Fruit fly (Drosophila melanogaster) whole organism, adult: ENCODE data around the gene CG12499.

Source experiments
- CG11617 ChIP-seq: fragments of 200-800 bp; sonication (Bioruptor generic); optimal IDR thresholded peaks from 2 replicates; lab custom pipeline; 2017; ENCODE audit warnings: mild to moderate bottlenecking, missing biosample characterization, missing genetic modification reagents, missing genetic modification characterization
- CG12768 ChIP-seq: fragments of 200-800 bp; sonication (Bioruptor generic); optimal IDR thresholded peaks from 2 replicates; lab custom pipeline; 2017; ENCODE audit warnings: missing biosample characterization, missing genetic modification characterization, mild to moderate bottlenecking, moderate library complexity, missing genetic modification reagents
- CG14711 ChIP-seq: fragments of 200-800 bp; sonication (Bioruptor generic); optimal IDR thresholded peaks from 2 replicates; lab custom pipeline; 2018; ENCODE audit warnings: missing biosample characterization, mild to moderate bottlenecking, missing genetic modification characterization, moderate library complexity
- CG1620 ChIP-seq: fragments of 200-800 bp; sonication (Bioruptor generic); optimal IDR thresholded peaks from 2 replicates; lab custom pipeline; 2016; ENCODE audit warnings: missing biosample characterization, missing genetic modification characterization
- CG33017 ChIP-seq: fragments of 200-800 bp; sonication (Bioruptor generic); optimal IDR thresholded peaks from 2 replicates; lab custom pipeline; 2018; ENCODE audit warnings: missing biosample characterization, mild to moderate bottlenecking, missing genetic modification characterization, moderate library complexity
- CG5204 ChIP-seq: fragments of 200-800 bp; sonication (Bioruptor generic); optimal IDR thresholded peaks from 2 replicates; lab custom pipeline; 2016; ENCODE audit warnings: missing biosample characterization, missing genetic modification characterization
- CG7045 ChIP-seq: fragments of 200-800 bp; sonication (Bioruptor generic); optimal IDR thresholded peaks from 2 replicates; lab custom pipeline; 2017; ENCODE audit warnings: missing biosample characterization, mild to moderate bottlenecking, missing genetic modification characterization
- CG7101 ChIP-seq: fragments of 200-800 bp; sonication (Bioruptor generic); optimal IDR thresholded peaks from 2 replicates; lab custom pipeline; 2018; ENCODE audit warnings: missing biosample characterization, mild to moderate bottlenecking, missing genetic modification characterization, moderate library complexity
- Clk ChIP-seq: fragments of 200-800 bp; sonication (Bioruptor generic); optimal IDR thresholded peaks from 2 replicates; lab custom pipeline; 2017; ENCODE audit warnings: missing biosample characterization, missing genetic modification characterization
- Crg-1 ChIP-seq: fragments of 200-800 bp; sonication (Bioruptor generic); optimal IDR thresholded peaks from 2 replicates; lab custom pipeline; 2016; ENCODE audit warnings: missing biosample characterization, missing genetic modification characterization
- Hr96 ChIP-seq: fragments of 200-800 bp; sonication (Bioruptor generic); optimal IDR thresholded peaks from 2 replicates; lab custom pipeline; 2016; ENCODE audit warnings: missing biosample characterization, missing genetic modification characterization
- Mnt ChIP-seq: fragments of 200-800 bp; sonication (Bioruptor generic); optimal IDR thresholded peaks from 2 replicates; lab custom pipeline; 2016; ENCODE audit warnings: missing biosample characterization, mild to moderate bottlenecking, missing genetic modification characterization
- bab1 ChIP-seq: fragments of 200-800 bp; sonication (Bioruptor generic); optimal IDR thresholded peaks from 3 replicates; lab custom pipeline; 2019; ENCODE audit warnings: missing biosample characterization, mild to moderate bottlenecking, missing genetic modification characterization, moderate library complexity
- cic ChIP-seq: fragments of 200-800 bp; sonication (Bioruptor generic); optimal IDR thresholded peaks from 2 replicates; lab custom pipeline; 2017; ENCODE audit warnings: missing biosample characterization, mild to moderate bottlenecking, missing genetic modification characterization, moderate library complexity
- cnc ChIP-seq, 2 experiments: fragments of >200 bp; optimal IDR thresholded peaks; 2 replicates each; lab custom pipeline; 2017
- kay ChIP-seq: fragments of 200-800 bp; sonication (Bioruptor generic); peaks from one replicate; lab custom pipeline; 2016; ENCODE audit warnings: missing biosample characterization, missing genetic modification characterization, borderline replicate concordance
- ovo ChIP-seq: fragments of 200-800 bp; sonication (Bioruptor generic); optimal IDR thresholded peaks from 2 replicates; lab custom pipeline; 2016; ENCODE audit warnings: missing biosample characterization, missing genetic modification characterization
- pad ChIP-seq: fragments of 200-800 bp; sonication (Bioruptor generic); optimal IDR thresholded peaks from 3 replicates; lab custom pipeline; 2017; ENCODE audit warnings: missing biosample characterization, missing genetic modification characterization, mild to moderate bottlenecking, moderate library complexity, missing genetic modification reagents
- tj ChIP-seq: fragments of 200-800 bp; sonication (Bioruptor generic); optimal IDR thresholded peaks from 3 replicates; lab custom pipeline; 2017; ENCODE audit warnings: missing biosample characterization, mild to moderate bottlenecking, missing genetic modification characterization, moderate library complexity
- toe ChIP-seq: fragments of 200-800 bp; sonication (Bioruptor generic); optimal IDR thresholded peaks from 2 replicates; lab custom pipeline; 2016; ENCODE audit warnings: missing biosample characterization, missing genetic modification characterization

CG12499 gene

dm6 chr3R:22465138-22465537, 18.8 kb upstream of the CG12499 start:
- TF ChIP-seq tj (GFP tag; lab: Kevin White, UChicago) (peak; percentile 37), cnc (optimal IDR thresholded peaks at IDR 0.05; lab: Kevin White, UChicago) (no peak)

- TF ChIP-seq kay (GFP tag; lab: Kevin White, UChicago), result peak; percentile 98
- TF ChIP-seq Clk, result no peak
- TF ChIP-seq Crg-1 (GFP tag; lab: Kevin White, UChicago), result no peak
- TF ChIP-seq CG7045 (GFP tag; lab: Kevin White, UChicago), result peak; percentile 72
- peak; percentile 9 for TF ChIP-seq ovo (GFP tag; lab: Kevin White, UChicago)
- peak; percentile 65 for TF ChIP-seq tj (GFP tag; lab: Kevin White, UChicago)
- TF ChIP-seq Mnt, result peak; percentile 54
- no peak for TF ChIP-seq CG5204 (GFP tag; lab: Kevin White, UChicago)
- peak; percentile 68 for TF ChIP-seq CG11617 (GFP tag; lab: Kevin White, UChicago)
- TF ChIP-seq cnc (optimal IDR thresholded peaks at IDR 0.05; lab: Kevin White, UChicago), result no peak
- peak; percentile 15 for TF ChIP-seq bab1
- peak; percentile 46 for TF ChIP-seq Hr96 (GFP tag; lab: Kevin White, UChicago)
- TF ChIP-seq CG1620 (GFP tag; lab: Kevin White, UChicago), result peak; percentile 10
- TF ChIP-seq CG33017 (tag; lab: Kevin White, UChicago), result peak; percentile 65
- TF ChIP-seq cic (GFP tag; lab: Kevin White, UChicago), result peak; percentile 78
- peak; percentile 71 for TF ChIP-seq CG7101 (tag; lab: Kevin White, UChicago)
- TF ChIP-seq toe (GFP tag; lab: Kevin White, UChicago), result no peak
- peak; percentile 49 for TF ChIP-seq pad (GFP tag; lab: Kevin White, UChicago)
- TF ChIP-seq CG12768 (GFP tag; lab: Kevin White, UChicago), result peak; percentile 61
- peak; percentile 42 for TF ChIP-seq CG14711 (tag; lab: Kevin White, UChicago)
Measured at dm6 chr3R:22464611-22465113, 18.3 kb upstream of the CG12499 start, which contains the start of gene CG7054. CG7054 (plus strand) TSS chr3R:22464985.

DNA sequence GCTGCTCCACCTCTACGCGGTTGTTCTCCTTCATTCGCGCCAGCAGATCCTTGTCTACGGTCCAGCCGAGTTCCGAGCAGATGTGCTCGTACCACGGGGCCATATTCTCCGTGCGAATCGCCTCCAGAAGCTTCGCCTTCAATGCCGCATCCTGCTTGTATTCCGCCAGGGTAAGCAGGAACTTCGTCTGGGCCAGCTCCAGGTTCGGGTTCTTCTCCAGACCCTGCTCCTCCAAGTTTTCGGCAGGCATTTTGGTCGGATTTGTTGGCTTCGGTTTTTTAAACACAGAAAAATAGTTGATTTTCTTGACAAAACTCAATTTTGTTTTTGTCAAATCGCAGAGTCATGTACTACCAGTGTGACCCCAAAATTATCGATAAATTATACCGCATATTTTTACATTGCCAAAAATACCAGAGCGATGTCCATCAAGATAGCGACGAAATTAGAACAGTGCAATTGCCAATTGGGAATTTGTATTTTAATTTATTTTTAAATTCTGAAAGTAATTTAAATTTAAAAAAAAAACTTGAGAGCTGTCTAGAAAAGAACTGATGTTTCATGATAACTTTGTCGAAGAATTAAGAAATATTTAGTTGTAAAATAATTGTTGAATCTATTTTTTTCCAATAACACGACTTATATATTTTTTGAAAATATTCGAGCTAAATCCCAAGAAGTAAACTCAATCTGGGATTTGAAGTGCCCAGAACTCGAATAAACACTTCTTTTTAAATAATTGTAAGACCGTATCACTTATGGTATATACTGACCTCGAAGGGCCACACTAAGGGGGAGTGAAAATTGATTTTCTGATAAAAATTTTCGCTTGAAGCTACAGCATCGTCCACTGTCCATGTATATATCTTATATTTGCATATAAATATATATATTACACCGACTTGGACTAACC, 15.5 kb upstream of the CG12499 start, which contains the start of the genes Rpn7 and AP-2mu:
Gene Rpn7 (minus strand): TSS at position 382 of the 913 bp plus-strand sequence.
Gene AP-2mu (plus strand): TSS at position 783 of the 913 bp plus-strand sequence.
- TF ChIP-seq Hr96 (GFP tag; lab: Kevin White, UChicago) (no peak), pad (GFP tag; lab: Kevin White, UChicago) (peak; percentile 37), Clk (no peak), CG7101 (tag; lab: Kevin White, UChicago) (no peak), CG1620 (GFP tag; lab: Kevin White, UChicago) (no peak), CG11617 (GFP tag; lab: Kevin White, UChicago) (no peak), Crg-1 (GFP tag; lab: Kevin White, UChicago) (no peak), cic (GFP tag; lab: Kevin White, UChicago) (no peak), CG33017 (tag; lab: Kevin White, UChicago) (no peak), kay (GFP tag; lab: Kevin White, UChicago) (peak; percentile 83), CG5204 (GFP tag; lab: Kevin White, UChicago) (no peak), ovo (GFP tag; lab: Kevin White, UChicago) (no peak), cnc (optimal IDR thresholded peaks at IDR 0.05; lab: Kevin White, UChicago) (peak; percentile 61 to 73), CG7045 (GFP tag; lab: Kevin White, UChicago) (no peak), CG14711 (tag; lab: Kevin White, UChicago) (no peak), CG12768 (GFP tag; lab: Kevin White, UChicago) (no peak), toe (GFP tag; lab: Kevin White, UChicago) (no peak), tj (GFP tag; lab: Kevin White, UChicago) (peak; percentile 4), bab1 (no peak), Mnt (peak; percentile 16)

- no peak for TF ChIP-seq toe (GFP tag; lab: Kevin White, UChicago)
- no peak for TF ChIP-seq CG5204 (GFP tag; lab: Kevin White, UChicago)
- TF ChIP-seq CG12768 (GFP tag; lab: Kevin White, UChicago), result no peak
- no peak for TF ChIP-seq Hr96 (GFP tag; lab: Kevin White, UChicago)
- no peak for TF ChIP-seq CG11617 (GFP tag; lab: Kevin White, UChicago)
- TF ChIP-seq CG14711 (tag; lab: Kevin White, UChicago), result no peak
- TF ChIP-seq tj (GFP tag; lab: Kevin White, UChicago), result no peak
- no peak for TF ChIP-seq CG7045 (GFP tag; lab: Kevin White, UChicago)
- no peak for TF ChIP-seq CG33017 (tag; lab: Kevin White, UChicago)
- no peak for TF ChIP-seq cic (GFP tag; lab: Kevin White, UChicago)
- no peak for TF ChIP-seq Clk
- no peak for TF ChIP-seq CG1620 (GFP tag; lab: Kevin White, UChicago)
- no peak for TF ChIP-seq cnc (optimal IDR thresholded peaks at IDR 0.05; lab: Kevin White, UChicago)
- no peak for TF ChIP-seq Crg-1 (GFP tag; lab: Kevin White, UChicago)
- TF ChIP-seq kay (GFP tag; lab: Kevin White, UChicago), result no peak
- TF ChIP-seq pad (GFP tag; lab: Kevin White, UChicago), result no peak
- TF ChIP-seq bab1, result no peak
- TF ChIP-seq Mnt, result no peak
Measured at dm6 chr3R:22456007-22456406, 9.6 kb upstream of the CG12499 start.
